Worm (Caenorhabditis elegans) whole organism, young adult: ENCODE data around the gene amx-1.

ENCODE experiments used
- B0019.2 ChIP-seq: fragments of 200-800 bp; sonication (Bioruptor generic); conservative IDR thresholded peaks from 2 replicates; pipeline ENCODE4 v1.3.6; 2022; ENCODE audit warnings: missing genetic modification reagents, missing genetic modification characterization, missing compliant biosample characterization
- B0336.3 ChIP-seq: fragments of 200-800 bp; sonication (Bioruptor generic); IDR thresholded peaks from 2 replicates; pipeline ENCODE4 v1.3.6; 2022; ENCODE audit warnings: missing genetic modification characterization, missing compliant biosample characterization
- F23B12.7 ChIP-seq: sonication (generic microtip); optimal IDR thresholded peaks from 2 replicates; lab custom pipeline; 2017; ENCODE audit warnings: missing genetic modification characterization, mild to moderate bottlenecking, missing compliant biosample characterization, antibody characterized with exemption, moderate library complexity; ENCODE audit not compliant: insufficient read depth
- F49E8.2 ChIP-seq: sonication (generic microtip); optimal IDR thresholded peaks from 3 replicates; lab custom pipeline; 2017; ENCODE audit warnings: missing genetic modification characterization, mild to moderate bottlenecking, missing compliant biosample characterization, antibody characterized with exemption, moderate library complexity; ENCODE audit not compliant: insufficient read depth
- F55B11.4 ChIP-seq: sonication (generic microtip); optimal IDR thresholded peaks from 2 replicates; lab custom pipeline; 2016; ENCODE audit warnings: missing compliant biosample characterization, missing genetic modification characterization, borderline replicate concordance; ENCODE audit not compliant: insufficient read depth
- F57C9.4 ChIP-seq: sonication (generic microtip); optimal IDR thresholded peaks from 2 replicates; lab custom pipeline; 2017; ENCODE audit warnings: mild to moderate bottlenecking, missing genetic modification characterization, missing compliant biosample characterization
- K11D2.4 ChIP-seq: fragments of 200-800 bp; sonication (Bioruptor generic); IDR thresholded peaks from 2 replicates; pipeline ENCODE4 v1.3.6; 2022; ENCODE audit warnings: missing genetic modification reagents, missing genetic modification characterization, missing compliant biosample characterization
- K12H6.12 ChIP-seq: fragments of 200-800 bp; sonication (Bioruptor generic); optimal IDR thresholded peaks from 2 replicates; lab custom pipeline; 2018; ENCODE audit warnings: mild to moderate bottlenecking, missing genetic modification characterization, missing compliant biosample characterization
- Y79H2A.3 ChIP-seq: fragments of 200-800 bp; sonication (Bioruptor generic); conservative IDR thresholded peaks from 2 replicates; pipeline ENCODE4 v1.3.6; 2022; ENCODE audit warnings: missing genetic modification reagents, missing genetic modification characterization, missing compliant biosample characterization
- akir-1 ChIP-seq: fragments of 200-800 bp; sonication (Bioruptor generic); optimal IDR thresholded peaks from 2 replicates; lab custom pipeline; 2018; ENCODE audit warnings: mild to moderate bottlenecking, missing genetic modification characterization, moderate library complexity, missing compliant biosample characterization
- aptf-3 ChIP-seq: fragments of 200-800 bp; sonication (Bioruptor generic); IDR thresholded peaks from 2 replicates; pipeline ENCODE4 v1.3.6; 2022; ENCODE audit warnings: missing genetic modification characterization, missing compliant biosample characterization
- atf-7 ChIP-seq: sonication (generic microtip); optimal IDR thresholded peaks from 2 replicates; lab custom pipeline; 2017; ENCODE audit warnings: mild to moderate bottlenecking, missing genetic modification characterization, missing compliant biosample characterization
- attf-5 ChIP-seq: fragments of 200-800 bp; sonication (Bioruptor generic); optimal IDR thresholded peaks from 2 replicates; lab custom pipeline; 2018; ENCODE audit warnings: mild to moderate bottlenecking, missing genetic modification characterization, missing compliant biosample characterization
- attf-6 ChIP-seq: fragments of 200-800 bp; sonication (Bioruptor generic); IDR thresholded peaks from 2 replicates; pipeline ENCODE4 v1.3.6; 2022; ENCODE audit warnings: missing genetic modification reagents, missing genetic modification characterization, missing compliant biosample characterization
- bed-2 ChIP-seq: fragments of 200-800 bp; sonication (Bioruptor generic); IDR thresholded peaks from 2 replicates; pipeline ENCODE4 v1.3.6; 2022; ENCODE audit warnings: missing genetic modification reagents, missing genetic modification characterization, missing compliant biosample characterization
- cebp-2 ChIP-seq: fragments of 200-800 bp; sonication (Bioruptor generic); IDR thresholded peaks from 2 replicates; pipeline ENCODE4 v1.3.6; 2022; ENCODE audit warnings: missing genetic modification characterization, missing compliant biosample characterization
- ceh-100 ChIP-seq: fragments of 200-800 bp; sonication (Bioruptor generic); IDR thresholded peaks from 2 replicates; pipeline ENCODE4 v1.3.6; 2022; ENCODE audit warnings: missing genetic modification reagents, missing genetic modification characterization, missing compliant biosample characterization
- ceh-58 ChIP-seq: fragments of 200-800 bp; sonication (Bioruptor generic); IDR thresholded peaks from 2 replicates; pipeline ENCODE4 v1.3.6; 2022; ENCODE audit warnings: missing genetic modification characterization, missing compliant biosample characterization
- dpff-1 ChIP-seq: sonication (generic microtip); optimal IDR thresholded peaks from 2 replicates; lab custom pipeline; 2017; ENCODE audit warnings: mild to moderate bottlenecking, missing genetic modification characterization, missing compliant biosample characterization
- dpl-1 ChIP-seq: fragments of 150-350 bp; optimal IDR thresholded peaks from 2 replicates; lab custom pipeline; 2014; ENCODE audit warnings: missing biosample characterization, missing genetic modification reagents, missing genetic modification characterization
- egl-44 ChIP-seq: fragments of 200-800 bp; sonication (Bioruptor generic); IDR thresholded peaks from 2 replicates; pipeline ENCODE4 v1.3.6; 2022; ENCODE audit warnings: missing genetic modification reagents, missing genetic modification characterization, missing compliant biosample characterization
- egrh-3 ChIP-seq: fragments of 200-800 bp; sonication (Bioruptor generic); IDR thresholded peaks from 2 replicates; pipeline ENCODE4 v1.3.6; 2022; ENCODE audit warnings: missing genetic modification reagents, missing genetic modification characterization, missing compliant biosample characterization
- ekl-4 ChIP-seq: fragments of 200-800 bp; sonication (Bioruptor generic); IDR thresholded peaks from 2 replicates; pipeline ENCODE4 v1.3.6; 2022; ENCODE audit warnings: missing genetic modification reagents, missing genetic modification characterization, missing compliant biosample characterization
- him-1 ChIP-seq: sonication (generic microtip); optimal IDR thresholded peaks from 2 replicates; lab custom pipeline; 2016; ENCODE audit warnings: missing genotype, missing genetic modification reagents, missing genetic modification characterization, missing compliant biosample characterization
- hrde-1 ChIP-seq: sonication (generic microtip); optimal IDR thresholded peaks from 2 replicates; lab custom pipeline; 2016; ENCODE audit warnings: missing genetic modification characterization, mild to moderate bottlenecking, missing compliant biosample characterization, moderate library complexity, missing genotype, missing genetic modification reagents, borderline replicate concordance
- lin-54 ChIP-seq: fragments of 200-800 bp; sonication (Bioruptor generic); optimal IDR thresholded peaks from 2 replicates; lab custom pipeline; 2018; ENCODE audit warnings: mild to moderate bottlenecking, missing genetic modification characterization, missing compliant biosample characterization
- lir-1 ChIP-seq: fragments of 200-800 bp; sonication (Bioruptor generic); conservative IDR thresholded peaks from 2 replicates; pipeline ENCODE4 v1.3.6; 2022; ENCODE audit warnings: missing genetic modification reagents, missing genetic modification characterization, missing compliant biosample characterization
- madf-8 ChIP-seq: fragments of 200-800 bp; sonication (Bioruptor generic); conservative IDR thresholded peaks from 2 replicates; pipeline ENCODE4 v1.3.6; 2022; ENCODE audit warnings: missing genetic modification reagents, missing genetic modification characterization, missing compliant biosample characterization
- mxl-1 ChIP-seq: sonication (generic microtip); optimal IDR thresholded peaks from 2 replicates; lab custom pipeline; 2016; ENCODE audit warnings: missing genetic modification characterization, missing compliant biosample characterization
- nfya-1 ChIP-seq: sonication (generic microtip); optimal IDR thresholded peaks from 2 replicates; lab custom pipeline; 2017; ENCODE audit warnings: antibody characterized with exemption, missing compliant biosample characterization, missing genetic modification characterization, borderline replicate concordance; ENCODE audit not compliant: insufficient read depth
- nhr-179 ChIP-seq: sonication (generic microtip); optimal IDR thresholded peaks from 2 replicates; lab custom pipeline; 2016; ENCODE audit warnings: mild to moderate bottlenecking, missing genetic modification characterization, missing compliant biosample characterization
- nhr-27 ChIP-seq: fragments of 200-800 bp; sonication (Bioruptor generic); optimal IDR thresholded peaks from 2 replicates; lab custom pipeline; 2018; ENCODE audit warnings: mild to moderate bottlenecking, missing genetic modification characterization, moderate library complexity, missing compliant biosample characterization
- nhr-90 ChIP-seq: sonication (generic microtip); optimal IDR thresholded peaks from 2 replicates; lab custom pipeline; 2016; ENCODE audit warnings: missing genotype, mild to moderate bottlenecking, missing genetic modification characterization, missing compliant biosample characterization
- rcor-1 ChIP-seq: fragments of 200-800 bp; sonication (Bioruptor generic); IDR thresholded peaks from 2 replicates; pipeline ENCODE4 v1.3.6; 2022; ENCODE audit warnings: missing genetic modification reagents, missing genetic modification characterization, missing compliant biosample characterization
- rec-8 ChIP-seq, 2 experiments: sonication (generic microtip); optimal IDR thresholded peaks; 2 replicates each; lab custom pipeline; 2016; ENCODE audit warnings: mild to moderate bottlenecking in 2 of 2, missing genetic modification characterization in 2 of 2, missing genetic modification reagents in 2 of 2, missing genotype in 2 of 2, missing biosample characterization in 1 of 2, missing compliant biosample characterization in 1 of 2, moderate library complexity in 1 of 2
- sdz-38 ChIP-seq: sonication (generic microtip); optimal IDR thresholded peaks from 2 replicates; lab custom pipeline; 2016; ENCODE audit warnings: missing genotype, missing genetic modification characterization, missing compliant biosample characterization
- snpc-3.4 ChIP-seq: sonication (generic microtip); optimal IDR thresholded peaks from 2 replicates; lab custom pipeline; 2017; ENCODE audit warnings: missing genetic modification characterization, mild to moderate bottlenecking, missing compliant biosample characterization, antibody characterized with exemption, moderate library complexity, missing genotype, missing genetic modification reagents
- snpc-4 ChIP-seq, 5 experiments: fragments of 150-350 bp in 1 of 5; sonication (generic microtip) in 4 of 5; optimal IDR thresholded peaks; 2 replicates each; lab custom pipeline; 2014 to 2018; ENCODE audit warnings: missing genetic modification characterization in 5 of 5, missing biosample characterization in 3 of 5, antibody characterized with exemption in 2 of 5, mild to moderate bottlenecking in 2 of 5, missing compliant biosample characterization in 2 of 5, missing genotype in 2 of 5, moderate library complexity in 2 of 5, missing genetic modification reagents in 1 of 5
- somi-1 ChIP-seq: fragments of 200-800 bp; sonication (Bioruptor generic); optimal IDR thresholded peaks from 2 replicates; lab custom pipeline; 2018; ENCODE audit warnings: mild to moderate bottlenecking, missing genetic modification characterization, missing compliant biosample characterization
- sptf-2 ChIP-seq: fragments of 200-800 bp; sonication (Bioruptor generic); optimal IDR thresholded peaks from 2 replicates; lab custom pipeline; 2018; ENCODE audit warnings: mild to moderate bottlenecking, missing genetic modification characterization, missing compliant biosample characterization
- unc-130 ChIP-seq: sonication (generic microtip); optimal IDR thresholded peaks from 2 replicates; lab custom pipeline; 2016; ENCODE audit warnings: missing genetic modification reagents, missing genetic modification characterization, missing compliant biosample characterization
- xnd-1 ChIP-seq: sonication (generic microtip); optimal IDR thresholded peaks from 2 replicates; lab custom pipeline; 2016; ENCODE audit warnings: missing genotype, missing genetic modification reagents, missing genetic modification characterization, missing compliant biosample characterization
- zfh-2 ChIP-seq: fragments of 200-800 bp; sonication (Bioruptor generic); conservative IDR thresholded peaks from 2 replicates; pipeline ENCODE4 v1.3.6; 2022; ENCODE audit warnings: missing genetic modification reagents, missing genetic modification characterization, missing compliant biosample characterization
- ztf-25 ChIP-seq: fragments of 200-800 bp; sonication (Bioruptor generic); IDR thresholded peaks from 2 replicates; pipeline ENCODE4 v1.3.6; 2022; ENCODE audit warnings: missing genetic modification reagents, missing genetic modification characterization, missing compliant biosample characterization
- ztf-26 ChIP-seq: sonication (generic microtip); optimal IDR thresholded peaks from 2 replicates; lab custom pipeline; 2017; ENCODE audit warnings: missing genetic modification characterization, missing compliant biosample characterization
- ztf-6 ChIP-seq: fragments of 200-800 bp; sonication (Bioruptor generic); IDR thresholded peaks from 2 replicates; pipeline ENCODE4 v1.3.6; 2022; ENCODE audit warnings: missing genetic modification reagents, missing genetic modification characterization, missing compliant biosample characterization

Gene amx-1

DNA sequence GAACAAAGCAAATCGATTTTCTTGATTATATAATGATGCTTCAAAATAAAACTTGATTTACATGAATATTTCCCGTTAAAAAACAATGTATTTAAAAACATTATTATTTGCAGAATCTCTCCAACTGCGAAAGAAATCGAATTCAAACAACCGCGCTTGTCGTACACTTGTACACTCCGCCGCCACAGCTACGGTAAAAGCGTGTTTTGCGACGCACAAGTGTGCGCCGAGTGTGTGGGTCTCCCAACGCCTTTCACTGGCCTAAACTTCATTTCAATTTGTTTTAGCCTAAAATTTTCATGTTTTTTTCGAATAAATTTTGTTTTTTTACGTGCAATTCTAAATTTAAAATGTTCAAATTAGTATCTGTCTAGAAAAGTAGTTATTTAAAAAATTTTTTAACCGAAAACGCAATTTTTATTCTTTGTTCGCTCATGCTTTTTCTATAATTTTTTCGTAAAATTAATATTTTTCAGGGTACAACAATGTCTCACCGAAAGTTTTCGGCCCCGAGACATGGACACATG lies 45.2 kb downstream of the amx-1 start, which contains the start of gene rpl-3 (continued):
- TF ChIP-seq sptf-2 (GFP tag; lab: Kevin White, UChicago) (peak; percentile 96), hrde-1 (tag; lab: Kevin White, UChicago) (peak; percentile 98), lir-1 (GFP tag; lab: Robert Waterston, UW) (peak; percentile 100), cebp-2 (peak; percentile 100), madf-8 (peak; percentile 96), nfya-1 (no peak), attf-5 (GFP tag; lab: Kevin White, UChicago) (peak; percentile 100), egl-44 (peak; percentile 99), ztf-26 (tag; lab: Kevin White, UChicago) (peak; percentile 100), him-1 (tag; lab: Kevin White, UChicago) (peak; percentile 99), unc-130 (GFP tag; lab: Kevin White, UChicago) (peak; percentile 98), Y79H2A.3 (peak; percentile 100), nhr-179 (peak; percentile 68), dpff-1 (tag; lab: Kevin White, UChicago) (peak; percentile 100), somi-1 (peak; percentile 100), ekl-4 (GFP tag; lab: Robert Waterston, UW) (peak; percentile 100), zfh-2 (peak; percentile 98), atf-7 (tag; lab: Kevin White, UChicago) (peak; percentile 100), xnd-1 (tag; lab: Kevin White, UChicago) (peak; percentile 89), F55B11.4 (no peak), mxl-1 (tag; lab: Kevin White, UChicago) (peak; percentile 92), attf-6 (GFP tag; lab: Robert Waterston, UW) (peak; percentile 93), egrh-3 (GFP tag; lab: Robert Waterston, UW) (peak; percentile 94), F57C9.4 (peak; percentile 99), K12H6.12 (tag; lab: Kevin White, UChicago) (peak; percentile 100), bed-2 (GFP tag; lab: Robert Waterston, UW) (peak; percentile 98), B0336.3 (GFP tag; lab: Robert Waterston, UW) (peak; percentile 100), akir-1 (GFP tag; lab: Kevin White, UChicago) (peak; percentile 93), B0019.2 (GFP tag; lab: Robert Waterston, UW) (peak; percentile 100), rcor-1 (GFP tag; lab: Robert Waterston, UW) (peak; percentile 100), F49E8.2 (tag; lab: Kevin White, UChicago) (peak; percentile 100), ztf-6 (GFP tag; lab: Robert Waterston, UW) (peak; percentile 100), aptf-3 (GFP tag; lab: Robert Waterston, UW) (peak; percentile 96), rec-8 (tag; optimal IDR thresholded peaks at IDR 0.05; lab: Kevin White, UChicago) (peak; percentile 95 to 99), F23B12.7 (peak; percentile 99), nhr-27 (tag; lab: Kevin White, UChicago) (peak; percentile 99), nhr-90 (tag; lab: Kevin White, UChicago) (peak; percentile 99), ceh-100 (GFP tag; lab: Robert Waterston, UW) (peak; percentile 95), snpc-3.4 (tag; lab: Kevin White, UChicago) (peak; percentile 99), dpl-1 (GFP tag; lab: Kevin White, UChicago) (peak; percentile 100), ztf-25 (GFP tag; lab: Robert Waterston, UW) (peak; percentile 96), K11D2.4 (GFP tag; lab: Robert Waterston, UW) (peak; percentile 100), snpc-4 (GFP tag; optimal IDR thresholded peaks at IDR 0.05; lab: Kevin White, UChicago) (peak; percentile 95), snpc-4 (tag; optimal IDR thresholded peaks at IDR 0.05; lab: Kevin White, UChicago) (peak; percentile 94 to 96 (median 96)), lin-54 (GFP tag; lab: Kevin White, UChicago) (peak; percentile 100), sdz-38 (tag; lab: Kevin White, UChicago) (no peak), ceh-58 (GFP tag; lab: Robert Waterston, UW) (peak; percentile 98)
